Fruit fly (Drosophila melanogaster) whole organism, embryonic: ENCODE data around the gene Ubi-p5E.

ENCODE experiments used
- ATbp ChIP-seq: fragments of 200-800 bp; sonication (Bioruptor generic); optimal IDR thresholded peaks from 2 replicates; lab custom pipeline; 2017; ENCODE audit warnings: missing biosample characterization, mild to moderate bottlenecking, missing genetic modification characterization, missing genetic modification reagents
- Aef1 ChIP-seq: fragments of 200-800 bp; sonication (Bioruptor generic); IDR thresholded peaks from 3 replicates; pipeline ENCODE4 v1.3.6; 2022; ENCODE audit warnings: missing biosample characterization, missing genetic modification characterization
- Atf-2 ChIP-seq: fragments of 200-800 bp; sonication (Bioruptor generic); optimal IDR thresholded peaks from 2 replicates; lab custom pipeline; 2016; ENCODE audit warnings: missing biosample characterization, missing genetic modification characterization
- CG10431 ChIP-seq: fragments of 200-800 bp; sonication (Bioruptor generic); optimal IDR thresholded peaks from 3 replicates; lab custom pipeline; 2018; ENCODE audit warnings: missing biosample characterization, mild to moderate bottlenecking, missing genetic modification characterization
- CG11085 ChIP-seq: fragments of 200-800 bp; sonication (Bioruptor generic); IDR thresholded peaks from 2 replicates; pipeline ENCODE4 v1.3.6; 2022; ENCODE audit warnings: missing biosample characterization, missing genetic modification characterization
- CG11093 ChIP-seq: fragments of 200-800 bp; sonication (Bioruptor generic); IDR thresholded peaks from 3 replicates; pipeline ENCODE4 v1.3.6; 2022; ENCODE audit warnings: missing biosample characterization, missing genetic modification characterization
- CG12236 ChIP-seq: fragments of 200-800 bp; sonication (Bioruptor generic); optimal IDR thresholded peaks from 2 replicates; lab custom pipeline; 2016; ENCODE audit warnings: missing biosample characterization, missing genetic modification characterization
- CG1233 ChIP-seq: fragments of 200-800 bp; sonication (Bioruptor generic); optimal IDR thresholded peaks from 4 replicates; lab custom pipeline; 2018; ENCODE audit warnings: missing biosample characterization, mild to moderate bottlenecking, missing genetic modification characterization
- CG12391 ChIP-seq: fragments of 200-800 bp; sonication (Bioruptor generic); optimal IDR thresholded peaks from 3 replicates; lab custom pipeline; 2018; ENCODE audit warnings: missing biosample characterization, mild to moderate bottlenecking, missing genetic modification characterization, moderate library complexity
- CG13624 ChIP-seq: fragments of 200-800 bp; sonication (Bioruptor generic); optimal IDR thresholded peaks from 2 replicates; lab custom pipeline; 2016; ENCODE audit warnings: missing biosample characterization, missing genetic modification characterization
- CG15269 ChIP-seq: fragments of 200-800 bp; sonication (Bioruptor generic); optimal IDR thresholded peaks from 2 replicates; lab custom pipeline; 2018; ENCODE audit warnings: missing biosample characterization, mild to moderate bottlenecking, missing genetic modification characterization, moderate library complexity
- CG15601 ChIP-seq: fragments of 200-800 bp; sonication (Bioruptor generic); optimal IDR thresholded peaks from 3 replicates; lab custom pipeline; 2019; ENCODE audit warnings: missing biosample characterization, mild to moderate bottlenecking, missing genetic modification characterization, moderate library complexity
- CG17568 ChIP-seq: fragments of 200-800 bp; sonication (Bioruptor generic); optimal IDR thresholded peaks from 2 replicates; lab custom pipeline; 2018; ENCODE audit warnings: missing biosample characterization, mild to moderate bottlenecking, missing genetic modification characterization, moderate library complexity
- CG17612 ChIP-seq: fragments of 200-800 bp; sonication (Bioruptor generic); IDR thresholded peaks from 2 replicates; pipeline ENCODE4 v1.3.6; 2022; ENCODE audit warnings: missing biosample characterization, missing genetic modification characterization
- CG30431 ChIP-seq: fragments of 200-800 bp; sonication (Bioruptor generic); optimal IDR thresholded peaks from 2 replicates; lab custom pipeline; 2017; ENCODE audit warnings: missing biosample characterization, missing genetic modification characterization
- CG32532 ChIP-seq: fragments of 200-800 bp; sonication (Bioruptor generic); IDR thresholded peaks from 2 replicates; pipeline ENCODE4 v1.3.6; 2022; ENCODE audit warnings: missing biosample characterization, missing genetic modification characterization
- CG42726 ChIP-seq: fragments of 200-800 bp; sonication (Bioruptor generic); IDR thresholded peaks from 2 replicates; pipeline ENCODE4 v1.3.6; 2022; ENCODE audit warnings: missing biosample characterization, missing genetic modification characterization; ENCODE audit not compliant: partially characterized antibody
- CG7556 ChIP-seq: fragments of 200-800 bp; sonication (Bioruptor generic); optimal IDR thresholded peaks from 2 replicates; lab custom pipeline; 2017; ENCODE audit warnings: missing biosample characterization, mild to moderate bottlenecking, missing genetic modification characterization
- CG8290 ChIP-seq, 3 experiments: fragments of 200-800 bp; sonication (Bioruptor generic); optimal IDR thresholded peaks; 2 replicates each; lab custom pipeline; 2016 to 2019; ENCODE audit warnings: missing biosample characterization in 3 of 3, missing genetic modification characterization in 3 of 3, mild to moderate bottlenecking in 2 of 3, moderate library complexity in 1 of 3
- CG8765 ChIP-seq: fragments of 200-800 bp; sonication (Bioruptor generic); IDR thresholded peaks from 2 replicates; pipeline ENCODE4 v1.3.6; 2022; ENCODE audit warnings: missing biosample characterization, missing genetic modification characterization
- Dref ChIP-seq: fragments of 200-800 bp; sonication (Bioruptor generic); IDR thresholded peaks from 2 replicates; pipeline ENCODE4 v1.3.6; 2022; ENCODE audit warnings: missing biosample characterization, missing genetic modification characterization
- E2f2 ChIP-seq: fragments of 200-800 bp; sonication (Bioruptor generic); IDR thresholded peaks from 2 replicates; pipeline ENCODE4 v1.3.6; 2022; ENCODE audit warnings: missing biosample characterization, missing genetic modification characterization
- Eip74EF ChIP-seq, 2 experiments: fragments of 200-800 bp in 1 of 2; fragments of >200 bp in 1 of 2; sonication (Bioruptor generic) in 1 of 2; optimal IDR thresholded peaks; 2 replicates each; lab custom pipeline; 2017 to 2019; ENCODE audit warnings: missing biosample characterization in 2 of 2, missing genetic modification characterization in 2 of 2, mild to moderate bottlenecking in 1 of 2, moderate library complexity in 1 of 2
- Ets97D ChIP-seq: fragments of 200-800 bp; sonication (Bioruptor generic); optimal IDR thresholded peaks from 3 replicates; lab custom pipeline; 2016; ENCODE audit warnings: missing biosample characterization, missing genetic modification characterization
- HHEX ChIP-seq: fragments of 200-800 bp; sonication (Bioruptor generic); optimal IDR thresholded peaks from 3 replicates; lab custom pipeline; 2017; ENCODE audit warnings: missing biosample characterization, mild to moderate bottlenecking, missing genetic modification characterization, missing genetic modification reagents
- HLH3B ChIP-seq: fragments of 200-800 bp; sonication (Bioruptor generic); IDR thresholded peaks from 2 replicates; pipeline ENCODE4 v1.3.6; 2022; ENCODE audit warnings: missing biosample characterization, missing genetic modification characterization
- MBD-R2 ChIP-seq: fragments of 200-800 bp; sonication (Bioruptor generic); IDR thresholded peaks from 2 replicates; pipeline ENCODE4 v1.3.6; 2022; ENCODE audit warnings: missing biosample characterization, missing genetic modification characterization
- Mad ChIP-seq: fragments of 200-800 bp; sonication (Bioruptor generic); optimal IDR thresholded peaks from 2 replicates; lab custom pipeline; 2016; ENCODE audit warnings: missing biosample characterization, missing genetic modification characterization
- NK7.1 ChIP-seq: fragments of 200-800 bp; sonication (Bioruptor generic); optimal IDR thresholded peaks from 3 replicates; lab custom pipeline; 2016; ENCODE audit warnings: missing biosample characterization, missing genetic modification characterization
- Neu2 ChIP-seq: fragments of 200-800 bp; sonication (Bioruptor generic); optimal IDR thresholded peaks from 3 replicates; lab custom pipeline; 2016; ENCODE audit warnings: missing biosample characterization, missing genetic modification characterization, borderline replicate concordance
- Stat92E ChIP-seq, 3 experiments: fragments of >200 bp in 2 of 3; fragments of 200-800 bp in 1 of 3; sonication (Bioruptor generic) in 1 of 3; optimal IDR thresholded peaks; 2 replicates each; lab custom pipeline; 2017 to 2019; ENCODE audit warnings: missing biosample characterization in 3 of 3, missing genetic modification characterization in 3 of 3, mild to moderate bottlenecking in 1 of 3, moderate library complexity in 1 of 3
- Usf ChIP-seq: fragments of 200-800 bp; sonication (Bioruptor generic); optimal IDR thresholded peaks from 2 replicates; lab custom pipeline; 2017; ENCODE audit warnings: missing genotype, missing biosample characterization, missing genetic modification characterization
- Xbp1 ChIP-seq: fragments of 200-800 bp; sonication (Bioruptor generic); optimal IDR thresholded peaks from 3 replicates; lab custom pipeline; 2016; ENCODE audit warnings: missing biosample characterization, mild to moderate bottlenecking, missing genetic modification characterization
- Xrp1 ChIP-seq: fragments of 200-800 bp; sonication (Bioruptor generic); IDR thresholded peaks from 2 replicates; pipeline ENCODE4 v1.3.6; 2022; ENCODE audit warnings: missing biosample characterization, missing genetic modification characterization
- bbx ChIP-seq: fragments of 200-800 bp; sonication (Bioruptor generic); IDR thresholded peaks from 2 replicates; pipeline ENCODE4 v1.3.6; 2022; ENCODE audit warnings: missing biosample characterization, missing genetic modification characterization; ENCODE audit not compliant: partially characterized antibody
- bowl ChIP-seq: fragments of 200-800 bp; sonication (Bioruptor generic); IDR thresholded peaks from 2 replicates; pipeline ENCODE4 v1.3.6; 2022; ENCODE audit warnings: missing biosample characterization, missing genetic modification characterization
- chinmo ChIP-seq: fragments of 200-800 bp; sonication (Bioruptor generic); IDR thresholded peaks from 4 replicates; pipeline ENCODE4 v1.3.6; 2022; ENCODE audit warnings: missing biosample characterization, missing genetic modification characterization; ENCODE audit not compliant: partially characterized antibody
- chm ChIP-seq: fragments of 200-800 bp; sonication (Bioruptor generic); IDR thresholded peaks from 2 replicates; pipeline ENCODE4 v1.3.6; 2022; ENCODE audit warnings: missing biosample characterization, missing genetic modification characterization
- eyg ChIP-seq: fragments of 200-800 bp; sonication (Bioruptor generic); optimal IDR thresholded peaks from 3 replicates; lab custom pipeline; 2016; ENCODE audit warnings: missing biosample characterization, missing genetic modification characterization
- inv ChIP-seq: fragments of 200-800 bp; sonication (Bioruptor generic); IDR thresholded peaks from 2 replicates; pipeline ENCODE4 v1.3.6; 2022; ENCODE audit warnings: missing biosample characterization, missing genetic modification characterization; ENCODE audit not compliant: partially characterized antibody
- jumu ChIP-seq: fragments of 200-800 bp; sonication (Bioruptor generic); optimal IDR thresholded peaks from 3 replicates; lab custom pipeline; 2016; ENCODE audit warnings: missing biosample characterization, missing genetic modification characterization
- kni ChIP-seq: fragments of 200-800 bp; sonication (Bioruptor generic); optimal IDR thresholded peaks from 3 replicates; lab custom pipeline; 2017; ENCODE audit warnings: mild to moderate bottlenecking, missing biosample characterization, missing genetic modification reagents, missing genetic modification characterization
- lmd ChIP-seq: fragments of 200-800 bp; sonication (Bioruptor generic); IDR thresholded peaks from 2 replicates; pipeline ENCODE4 v1.3.6; 2022; ENCODE audit warnings: missing biosample characterization, missing genetic modification characterization
- onecut ChIP-seq: fragments of 200-800 bp; sonication (Bioruptor generic); IDR thresholded peaks from 2 replicates; pipeline ENCODE4 v1.3.6; 2022; ENCODE audit warnings: missing biosample characterization, missing genetic modification characterization
- pros ChIP-seq: fragments of 200-800 bp; sonication (Bioruptor generic); optimal IDR thresholded peaks from 3 replicates; lab custom pipeline; 2019; ENCODE audit warnings: missing biosample characterization, mild to moderate bottlenecking, missing genetic modification characterization, moderate library complexity
- pzg ChIP-seq: fragments of 200-800 bp; sonication (Bioruptor generic); optimal IDR thresholded peaks from 3 replicates; lab custom pipeline; 2018; ENCODE audit warnings: missing biosample characterization, mild to moderate bottlenecking, missing genetic modification characterization, moderate library complexity
- sens ChIP-seq: fragments of 200-800 bp; sonication (Bioruptor generic); peaks from one replicate; lab custom pipeline; 2016; ENCODE audit warnings: missing biosample characterization, missing genetic modification characterization
- stc ChIP-seq: fragments of 200-800 bp; sonication (Bioruptor generic); IDR thresholded peaks from 2 replicates; pipeline ENCODE4 v1.3.6; 2022; ENCODE audit warnings: missing biosample characterization, missing genetic modification characterization
- unc-4 ChIP-seq: fragments of 200-800 bp; sonication (Bioruptor generic); IDR thresholded peaks from 2 replicates; pipeline ENCODE4 v1.3.6; 2022; ENCODE audit warnings: missing biosample characterization, missing genetic modification characterization; ENCODE audit not compliant: partially characterized antibody

Gene Ubi-p5E

dm6 chrX:6265456-6265877, 14.0 kb downstream of the Ubi-p5E start:
- TF ChIP-seq sens (peak; percentile 100), pzg (GFP tag; lab: Kevin White, UChicago) (no peak), MBD-R2 (GFP tag; lab: Robert Waterston, UW) (peak; percentile 68), CG17612 (GFP tag; lab: Robert Waterston, UW) (peak; percentile 87), CG11093 (GFP tag; lab: Robert Waterston, UW) (peak; percentile 91), CG1233 (GFP tag; lab: Kevin White, UChicago) (peak; percentile 91), CG10431 (GFP tag; lab: Kevin White, UChicago) (peak; percentile 50), CG30431 (GFP tag; lab: Kevin White, UChicago) (peak; percentile 94), Atf-2 (GFP tag; lab: Kevin White, UChicago) (peak; percentile 96), Aef1 (GFP tag; lab: Robert Waterston, UW) (peak; percentile 93), Eip74EF (GFP tag; optimal IDR thresholded peaks at IDR 0.05; lab: Kevin White, UChicago) (peak in 1 of 2 experiments; percentile 97), Xrp1 (GFP tag; lab: Robert Waterston, UW) (peak; percentile 96), CG17568 (peak; percentile 91), CG13624 (GFP tag; lab: Kevin White, UChicago) (peak; percentile 92), CG12391 (tag; lab: Kevin White, UChicago) (peak; percentile 96), ATbp (peak; percentile 96), CG8765 (GFP tag; lab: Robert Waterston, UW) (peak; percentile 75), CG15601 (tag; lab: Kevin White, UChicago) (peak; percentile 93), Xbp1 (GFP tag; lab: Kevin White, UChicago) (peak; percentile 97), lmd (GFP tag; lab: Robert Waterston, UW) (peak; percentile 95), CG12236 (peak; percentile 96), NK7.1 (peak; percentile 90), CG32532 (peak; percentile 86), bowl (GFP tag; lab: Robert Waterston, UW) (peak; percentile 89), CG8290 (GFP tag; optimal IDR thresholded peaks at IDR 0.05; lab: Kevin White, UChicago) (peak; percentile 88), CG8290 (tag; optimal IDR thresholded peaks at IDR 0.05; lab: Kevin White, UChicago) (peak; percentile 49 to 84), Mad (peak; percentile 95), CG42726 (GFP tag; lab: Robert Waterston, UW) (no peak), E2f2 (GFP tag; lab: Robert Waterston, UW) (peak; percentile 84), chinmo (GFP tag; lab: Robert Waterston, UW) (no peak), Stat92E (GFP tag; optimal IDR thresholded peaks at IDR 0.05; lab: Kevin White, UChicago) (peak in 1 of 3 experiments; percentile 83), bbx (GFP tag; lab: Robert Waterston, UW) (no peak), CG7556 (GFP tag; lab: Kevin White, UChicago) (peak; percentile 97), onecut (GFP tag; lab: Robert Waterston, UW) (peak; percentile 89), CG15269 (peak; percentile 98), HHEX (GFP tag; lab: Kevin White, UChicago) (peak; percentile 95), inv (GFP tag; lab: Robert Waterston, UW) (0 out of 2 replicates have a peak, but pooled peaks have one; percentile 34), pros (no peak), Dref (GFP tag; lab: Robert Waterston, UW) (0 out of 2 replicates have a peak, but pooled peaks have one; percentile 23), Neu2 (GFP tag; lab: Kevin White, UChicago) (peak; percentile 81), Ets97D (GFP tag; lab: Kevin White, UChicago) (peak; percentile 84), Usf (peak; percentile 83), kni (GFP tag; lab: Kevin White, UChicago) (peak; percentile 71), unc-4 (GFP tag; lab: Robert Waterston, UW) (no peak), chm (GFP tag; lab: Robert Waterston, UW) (peak; percentile 83), jumu (GFP tag; lab: Kevin White, UChicago) (peak; percentile 96), CG11085 (GFP tag; lab: Robert Waterston, UW) (peak; percentile 81), HLH3B (GFP tag; lab: Robert Waterston, UW) (peak; percentile 94), stc (GFP tag; lab: Robert Waterston, UW) (peak; percentile 95), eyg (GFP tag; lab: Kevin White, UChicago) (peak; percentile 86)
